Worm (Caenorhabditis elegans): ENCODE measurements around the gene rpm-1.
"Not testable (repeated sequence)": the region's sequence is repeated elsewhere in the genome, so short reads cannot be mapped to it uniquely, and the experiment has no call there.

The rpm-1 gene

DNA sequence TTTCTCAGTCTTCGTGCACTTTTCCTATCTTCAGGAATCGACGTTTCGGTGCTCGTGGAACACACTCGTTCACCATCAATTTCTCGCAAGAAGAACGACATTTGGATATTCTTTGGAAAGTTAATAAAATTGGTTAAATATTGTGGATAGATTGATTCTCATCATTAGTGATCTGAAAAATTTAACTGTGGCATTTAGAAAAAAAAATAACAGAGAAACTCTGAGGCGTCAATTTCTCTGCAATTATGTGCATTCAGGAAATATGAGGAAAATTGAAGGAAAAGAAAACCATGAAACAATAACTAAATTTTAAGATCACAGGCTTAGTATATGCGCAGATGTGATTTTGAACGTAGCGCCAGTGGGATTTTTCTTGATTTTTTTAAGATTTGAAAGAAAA is at the start of gene rpm-1:
rpm-1 (minus strand) TSS at position 101 of the 400 bp plus-strand sequence.
- not testable (repeated sequence) for TF ChIP-seq ceh-36 (tag; optimal IDR thresholded peaks at IDR 0.05); tra-4 (tag; optimal IDR thresholded peaks at IDR 0.05); ceh-13 (GFP tag; optimal IDR thresholded peaks at IDR 0.05)

DNA sequence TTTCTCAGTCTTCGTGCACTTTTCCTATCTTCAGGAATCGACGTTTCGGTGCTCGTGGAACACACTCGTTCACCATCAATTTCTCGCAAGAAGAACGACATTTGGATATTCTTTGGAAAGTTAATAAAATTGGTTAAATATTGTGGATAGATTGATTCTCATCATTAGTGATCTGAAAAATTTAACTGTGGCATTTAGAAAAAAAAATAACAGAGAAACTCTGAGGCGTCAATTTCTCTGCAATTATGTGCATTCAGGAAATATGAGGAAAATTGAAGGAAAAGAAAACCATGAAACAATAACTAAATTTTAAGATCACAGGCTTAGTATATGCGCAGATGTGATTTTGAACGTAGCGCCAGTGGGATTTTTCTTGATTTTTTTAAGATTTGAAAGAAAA is 42.2 kb upstream of the rpm-1 start, which contains the start of gene F07B7.12:
F07B7.12 (minus strand) TSS at position 101 of the 400 bp plus-strand sequence.
- TF ChIP-seq ets-7 (tag; optimal IDR thresholded peaks at IDR 0.05); scrt-1 (GFP tag; IDR thresholded peaks at IDR 0.05); flt-1 (GFP tag; IDR thresholded peaks at IDR 0.05): not testable (repeated sequence)

DNA sequence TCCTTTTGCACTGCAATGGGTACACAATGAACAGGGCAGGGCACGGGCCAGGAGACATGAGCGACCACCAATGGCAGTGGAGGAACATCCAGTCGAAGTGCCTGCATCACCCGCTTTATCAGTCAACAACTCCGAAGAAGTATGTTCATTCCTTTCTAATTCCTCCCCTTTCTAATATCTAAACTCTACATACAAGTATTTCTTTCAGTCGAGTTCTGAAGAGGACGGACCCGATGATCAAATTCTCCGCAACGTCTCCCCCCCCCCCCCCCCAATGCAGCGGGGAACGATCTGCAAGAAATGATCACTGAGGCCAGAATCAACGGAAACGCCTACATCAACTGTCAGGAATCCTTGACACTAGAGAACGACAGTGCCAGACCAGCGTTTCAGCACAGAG is 15.6 kb upstream of the rpm-1 start, which contains the start of gene F07B7.7:
F07B7.7 (plus strand) TSS at position 301 of the 400 bp plus-strand sequence.
- not testable (repeated sequence) for TF ChIP-seq aly-1 (tag; optimal IDR thresholded peaks at IDR 0.05); tra-4 (tag; optimal IDR thresholded peaks at IDR 0.05); tbx-11 (GFP tag; IDR thresholded peaks at IDR 0.05)

DNA sequence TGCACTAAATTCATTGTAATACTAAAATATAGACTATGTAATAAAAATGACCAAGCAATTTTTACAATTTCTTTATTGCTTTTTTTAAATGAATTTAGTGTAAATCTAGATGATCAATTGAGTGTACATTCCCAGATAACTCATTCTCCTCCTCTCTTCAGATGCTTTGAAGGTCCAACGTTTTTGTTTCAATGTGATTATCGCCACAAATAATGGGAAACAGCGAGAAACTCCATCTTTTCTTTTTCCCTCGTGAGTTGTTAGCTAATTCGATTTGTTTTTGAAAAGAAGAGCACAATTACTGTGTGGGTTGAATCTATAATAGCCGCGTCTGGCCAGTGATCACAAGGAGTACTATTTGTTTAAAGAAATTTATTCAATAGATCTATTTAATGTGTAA is 14.7 kb downstream of the rpm-1 start:
- TF ChIP-seq ets-7 (tag; optimal IDR thresholded peaks at IDR 0.05), result no peak
- TF ChIP-seq ama-1 (optimal IDR thresholded peaks at IDR 0.05), result no peak
- TF ChIP-seq hmg-4 (GFP tag; optimal IDR thresholded peaks at IDR 0.05), result no peak
- TF ChIP-seq F13C5.2 (tag; optimal IDR thresholded peaks at IDR 0.05), result no peak
- TF ChIP-seq ceh-13 (GFP tag; optimal IDR thresholded peaks at IDR 0.05), result no peak
- TF ChIP-seq aly-1 (tag; optimal IDR thresholded peaks at IDR 0.05), result no peak
- TF ChIP-seq sea-1 (GFP tag; conservative IDR thresholded peaks at IDR 0.05), result no peak
- no peak for TF ChIP-seq scrt-1 (GFP tag; IDR thresholded peaks at IDR 0.05)
- no peak for TF ChIP-seq hmbx-1 (tag; optimal IDR thresholded peaks at IDR 0.05)

DNA sequence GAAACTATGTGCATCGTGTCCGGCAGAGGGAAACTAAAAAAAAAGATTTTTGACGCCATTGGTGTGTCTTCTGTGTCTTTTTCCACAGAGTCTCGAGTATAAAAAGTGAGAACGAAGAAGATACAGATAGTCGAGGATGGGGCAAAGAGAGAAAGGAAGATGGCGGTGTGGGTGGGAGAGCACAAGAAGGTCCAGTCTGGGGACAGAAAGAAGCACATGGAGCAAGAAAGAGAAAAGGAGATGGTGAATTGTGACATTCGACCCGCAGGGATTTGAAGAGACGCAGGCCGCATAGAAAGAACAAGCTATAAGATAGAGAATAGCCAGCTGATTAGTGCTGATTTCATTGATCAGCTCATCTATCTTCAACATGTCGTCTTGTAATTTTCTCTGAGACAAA is 17.5 kb downstream of the rpm-1 start:
- no peak for TF ChIP-seq ets-7 (tag; optimal IDR thresholded peaks at IDR 0.05)
- TF ChIP-seq ama-1 (optimal IDR thresholded peaks at IDR 0.05), result no peak
- no peak for TF ChIP-seq F13C5.2 (tag; optimal IDR thresholded peaks at IDR 0.05)
- no peak for TF ChIP-seq tra-4 (tag; optimal IDR thresholded peaks at IDR 0.05)
- no peak for TF ChIP-seq flt-1 (GFP tag; IDR thresholded peaks at IDR 0.05)
- TF ChIP-seq tbx-11 (GFP tag; IDR thresholded peaks at IDR 0.05), result no peak
- TF ChIP-seq hnd-1 (tag; optimal IDR thresholded peaks at IDR 0.05), result no peak
- TF ChIP-seq aly-1 (tag; optimal IDR thresholded peaks at IDR 0.05), result no peak
- TF ChIP-seq scrt-1 (GFP tag; IDR thresholded peaks at IDR 0.05), result no peak

DNA sequence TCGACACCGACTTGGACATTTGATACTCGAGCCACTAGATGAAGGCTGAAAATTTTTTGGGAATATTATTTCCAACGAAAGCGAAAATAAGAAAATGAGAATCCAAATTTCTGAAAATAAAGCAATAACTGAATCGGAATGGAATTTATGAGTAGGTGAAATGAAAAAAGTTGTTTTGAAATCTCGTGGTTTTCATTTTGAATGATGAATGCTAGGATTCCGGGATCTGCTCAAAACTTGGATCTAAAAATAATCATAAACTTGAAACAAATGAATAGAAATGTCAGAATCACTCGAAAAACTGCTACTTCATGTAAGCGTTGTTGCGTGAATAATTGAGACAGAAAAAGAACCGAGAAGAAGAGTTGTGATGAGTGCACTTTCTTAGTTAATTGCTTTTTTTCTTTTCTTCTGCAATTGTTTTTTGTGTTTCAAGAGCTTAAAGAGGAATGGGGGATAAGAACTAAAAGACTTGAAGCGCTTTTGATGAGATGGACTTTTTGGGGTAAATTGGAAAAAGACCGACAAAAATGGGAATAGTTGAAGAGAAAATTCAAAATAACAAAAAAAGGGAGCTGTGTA is 18.7 kb downstream of the rpm-1 start, which contains the start of gene magu-2:
magu-2 (minus strand) TSS at position 51 of the 582 bp plus-strand sequence.
- TF ChIP-seq sea-1 (GFP tag; conservative IDR thresholded peaks at IDR 0.05) (no peak), tbx-11 (GFP tag; IDR thresholded peaks at IDR 0.05) (no peak), ceh-13 (GFP tag; optimal IDR thresholded peaks at IDR 0.05) (no peak), hnd-1 (tag; optimal IDR thresholded peaks at IDR 0.05) (no peak), tbx-37 (GFP tag; conservative IDR thresholded peaks at IDR 0.05) (no peak), ceh-36 (tag; optimal IDR thresholded peaks at IDR 0.05) (no peak), ets-7 (tag; optimal IDR thresholded peaks at IDR 0.05) (no peak), pes-1 (GFP tag; IDR thresholded peaks at IDR 0.05) (no peak), ama-1 (optimal IDR thresholded peaks at IDR 0.05) (no peak)

DNA sequence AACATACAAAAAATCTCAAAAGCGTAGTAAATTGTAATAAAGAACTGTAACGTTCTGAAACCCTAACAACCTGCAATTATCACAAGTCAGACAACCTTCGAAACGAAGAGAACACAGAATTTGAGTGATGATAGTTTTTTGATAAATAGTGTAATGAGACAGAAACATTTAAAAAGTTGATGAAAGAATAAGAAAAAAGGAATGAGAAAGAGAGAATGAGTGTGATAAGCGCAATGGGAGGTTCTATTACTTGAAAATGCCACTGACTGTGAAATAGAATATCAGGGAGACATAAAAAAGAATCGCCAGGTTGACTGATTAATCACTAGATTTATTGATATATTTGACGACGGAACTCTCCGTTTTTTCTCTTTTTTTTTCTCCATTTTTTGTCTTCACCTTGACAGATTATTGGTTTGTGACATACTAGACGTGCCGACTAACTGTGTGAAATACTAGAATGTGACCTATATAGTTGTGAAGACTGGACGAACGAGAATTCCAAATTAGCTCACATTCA is 20.4 kb downstream of the rpm-1 start:
- TF ChIP-seq B0310.2 (tag; optimal IDR thresholded peaks at IDR 0.05), result no peak
- no peak for TF ChIP-seq tra-4 (tag; optimal IDR thresholded peaks at IDR 0.05)
- no peak for TF ChIP-seq hmg-4 (GFP tag; optimal IDR thresholded peaks at IDR 0.05)
- no peak for TF ChIP-seq hmbx-1 (tag; optimal IDR thresholded peaks at IDR 0.05)
- TF ChIP-seq ets-7 (tag; optimal IDR thresholded peaks at IDR 0.05), result no peak
- TF ChIP-seq scrt-1 (GFP tag; IDR thresholded peaks at IDR 0.05), result no peak
- TF ChIP-seq ceh-13 (GFP tag; optimal IDR thresholded peaks at IDR 0.05), result no peak

DNA sequence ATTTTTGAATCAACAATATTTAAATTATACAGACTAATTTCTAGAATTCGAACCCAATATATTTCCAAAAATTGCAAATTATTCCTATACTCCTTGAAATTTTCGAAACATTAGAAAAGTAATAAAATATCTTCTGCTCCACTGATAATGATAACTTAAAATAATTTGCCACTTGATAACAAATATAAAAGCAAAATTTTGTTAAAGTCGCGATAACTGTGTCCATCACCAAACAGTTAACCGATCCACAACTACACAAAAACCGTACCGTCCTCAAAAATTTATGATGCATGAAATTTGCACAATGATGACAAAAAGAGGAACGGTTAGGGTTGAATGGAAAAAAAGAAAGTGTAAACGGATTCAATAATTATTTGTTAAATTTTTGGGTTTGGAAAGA is 21.3 kb downstream of the rpm-1 start:
- TF ChIP-seq hmg-4 (GFP tag; optimal IDR thresholded peaks at IDR 0.05), result no peak

DNA sequence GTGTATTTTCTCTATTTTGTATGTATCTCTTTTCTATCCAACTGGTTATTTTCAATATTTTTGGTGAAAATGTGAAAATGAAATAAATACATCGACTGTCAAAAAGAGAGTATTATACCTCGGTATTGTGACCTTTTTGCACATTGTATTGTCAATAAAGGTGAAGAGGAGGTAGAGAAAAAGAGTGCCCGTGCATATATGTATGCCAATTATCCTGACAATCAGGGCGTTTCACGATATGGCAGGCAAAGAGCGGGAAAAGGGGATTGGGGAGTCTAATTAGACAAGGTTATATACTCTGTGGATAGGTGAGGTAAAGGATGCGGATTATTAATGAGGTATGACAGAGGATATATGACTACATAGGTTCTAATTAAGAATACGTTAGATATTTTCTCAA is 22.9 kb downstream of the rpm-1 start:
- TF ChIP-seq ceh-36 (tag; optimal IDR thresholded peaks at IDR 0.05) (no peak), B0310.2 (tag; optimal IDR thresholded peaks at IDR 0.05) (peak; percentile 12)

DNA sequence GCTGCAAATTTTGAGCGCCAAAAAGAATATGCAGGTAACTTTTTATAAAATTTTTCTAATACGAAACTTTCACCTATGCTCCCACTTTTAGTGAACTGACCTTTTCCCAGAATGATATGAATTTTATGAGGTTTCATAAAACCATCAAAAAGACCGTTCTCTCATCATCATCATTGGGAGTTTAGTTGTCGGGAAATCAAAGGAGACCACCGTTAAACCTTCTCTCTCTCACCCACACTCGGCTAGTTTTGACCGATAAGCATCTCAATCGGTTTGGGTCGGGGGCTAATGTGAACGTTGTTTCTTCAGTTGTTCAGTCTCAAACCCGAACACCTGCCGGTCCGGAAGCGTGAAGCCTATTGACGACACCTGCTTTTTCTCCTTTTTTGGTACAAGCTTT is 23.5 kb downstream of the rpm-1 start:
- no peak for TF ChIP-seq tbx-11 (GFP tag; IDR thresholded peaks at IDR 0.05)
- no peak for TF ChIP-seq flt-1 (GFP tag; IDR thresholded peaks at IDR 0.05)
- TF ChIP-seq ceh-36 (tag; optimal IDR thresholded peaks at IDR 0.05), result no peak
- TF ChIP-seq hmbx-1 (tag; optimal IDR thresholded peaks at IDR 0.05), result no peak
- no peak for TF ChIP-seq F13C5.2 (tag; optimal IDR thresholded peaks at IDR 0.05)

Data from whole organism, early embryonic.